Fruit fly (Drosophila melanogaster): ENCODE data around the gene Mur29B.

The Mur29B gene

dm6 chr2L:8305409-8305808, 46.6 kb upstream of the Mur29B start, which contains the start of gene CG7840 (continued):
- no peak for TF ChIP-seq bsh (GFP tag; optimal IDR thresholded peaks at IDR 0.05)
- no peak for TF ChIP-seq Hmx (GFP tag; optimal IDR thresholded peaks at IDR 0.05)
- peak; percentile 78 for TF ChIP-seq tna (GFP tag; IDR thresholded peaks at IDR 0.05; ENCODE audit: partially characterized antibody)
- TF ChIP-seq chn (GFP tag; optimal IDR thresholded peaks at IDR 0.05), result no peak
- TF ChIP-seq CG5245 (GFP tag; optimal IDR thresholded peaks at IDR 0.05), result no peak
- TF ChIP-seq CG2116 (GFP tag; optimal IDR thresholded peaks at IDR 0.05), result peak; percentile 76
- TF ChIP-seq CG2199 (GFP tag; IDR thresholded peaks at IDR 0.05), result no peak
- no peak for TF ChIP-seq CG12391 (tag; optimal IDR thresholded peaks at IDR 0.05)
- TF ChIP-seq CG34224 (GFP tag; IDR thresholded peaks at IDR 0.05; ENCODE audit: partially characterized antibody), result peak; percentile 91
- TF ChIP-seq HLHmδ (GFP tag; optimal IDR thresholded peaks at IDR 0.05), result no peak
- TF ChIP-seq unc-4 (GFP tag; IDR thresholded peaks at IDR 0.05; ENCODE audit: partially characterized antibody), result peak; percentile 95
- TF ChIP-seq grau (tag; optimal IDR thresholded peaks at IDR 0.05), result no peak
- TF ChIP-seq CG8359 (GFP tag; optimal IDR thresholded peaks at IDR 0.05; ENCODE audit: borderline replicate concordance), result no peak
- peak; percentile 88 for TF ChIP-seq amos (GFP tag; IDR thresholded peaks at IDR 0.05; ENCODE audit: partially characterized antibody)
- no peak for TF ChIP-seq gro (GFP tag; optimal IDR thresholded peaks at IDR 0.05)
- TF ChIP-seq CG11247 (GFP tag; IDR thresholded peaks at IDR 0.05), result no peak
- TF ChIP-seq ranshi (GFP tag; IDR thresholded peaks at IDR 0.05), result no peak
- peak; percentile 74 for TF ChIP-seq ato (GFP tag; IDR thresholded peaks at IDR 0.05; ENCODE audit: partially characterized antibody)
- TF ChIP-seq insv (GFP tag; optimal IDR thresholded peaks at IDR 0.05), result no peak
- TF ChIP-seq Dll (GFP tag; IDR thresholded peaks at IDR 0.05; ENCODE audit: partially characterized antibody), result peak; percentile 91
- TF ChIP-seq Hr3 (GFP tag; optimal IDR thresholded peaks at IDR 0.05), result no peak
- no peak for TF ChIP-seq Atf-2 (GFP tag; optimal IDR thresholded peaks at IDR 0.05)
- no peak for TF ChIP-seq Bdp1 (GFP tag; optimal IDR thresholded peaks at IDR 0.05)
- TF ChIP-seq H2.0 (GFP tag; IDR thresholded peaks at IDR 0.05), result no peak
- no peak for TF ChIP-seq Fer3 (tag; optimal IDR thresholded peaks at IDR 0.05)
- TF ChIP-seq CG18476 (GFP tag; optimal IDR thresholded peaks at IDR 0.05), result no peak
- TF ChIP-seq Dp (GFP tag; optimal IDR thresholded peaks at IDR 0.05), result peak; percentile 88
- peak; percentile 3 for TF ChIP-seq CoRest (tag; optimal IDR thresholded peaks at IDR 0.05)
- TF ChIP-seq Aef1 (GFP tag; IDR thresholded peaks at IDR 0.05), result no peak
- TF ChIP-seq kay (GFP tag; optimal IDR thresholded peaks at IDR 0.05), result no peak
- no peak for TF ChIP-seq gcm2 (GFP tag; optimal IDR thresholded peaks at IDR 0.05)
- TF ChIP-seq Med (GFP tag), result peak; percentile 57
- TF ChIP-seq YL-1 (GFP tag; optimal IDR thresholded peaks at IDR 0.05), result peak; percentile 38
- TF ChIP-seq sna (GFP tag; IDR thresholded peaks at IDR 0.05; ENCODE audit: partially characterized antibody), result peak; percentile 82
- TF ChIP-seq Xrp1 (GFP tag; IDR thresholded peaks at IDR 0.05), result no peak
- TF ChIP-seq B-H2 (GFP tag; optimal IDR thresholded peaks at IDR 0.05), result no peak
- TF ChIP-seq gsb (GFP tag; IDR thresholded peaks at IDR 0.05), result no peak
- TF ChIP-seq Taf1 (GFP tag; IDR thresholded peaks at IDR 0.05), result no peak
- TF ChIP-seq CG11560 (tag; IDR thresholded peaks at IDR 0.05), result peak; percentile 57; the same call in 1 of the 3 replicates
- TF ChIP-seq Dad (GFP tag; optimal IDR thresholded peaks at IDR 0.05), result no peak
- TF ChIP-seq CG7963 (GFP tag; IDR thresholded peaks at IDR 0.05; ENCODE audit: partially characterized antibody), result peak; percentile 83
- TF ChIP-seq C15 (GFP tag; IDR thresholded peaks at IDR 0.05), result no peak
- no peak for TF ChIP-seq CG12071 (GFP tag; optimal IDR thresholded peaks at IDR 0.05)
- peak; percentile 74 for TF ChIP-seq inv (GFP tag; IDR thresholded peaks at IDR 0.05; ENCODE audit: partially characterized antibody)
- TF ChIP-seq Elba2 (GFP tag; optimal IDR thresholded peaks at IDR 0.05), result no peak
- TF ChIP-seq trem (tag; optimal IDR thresholded peaks at IDR 0.05), result peak; percentile 32
- TF ChIP-seq CG2712 (tag; optimal IDR thresholded peaks at IDR 0.05), result peak; percentile 5
- TF ChIP-seq E2f2 (GFP tag; IDR thresholded peaks at IDR 0.05), result peak; percentile 93
- no peak for TF ChIP-seq aop (GFP tag; IDR thresholded peaks at IDR 0.05)
- no peak for TF ChIP-seq lbe (GFP tag; optimal IDR thresholded peaks at IDR 0.05)
- no peak for TF ChIP-seq ken (GFP tag; IDR thresholded peaks at IDR 0.05)
